Worm (Caenorhabditis elegans) whole organism, midembryonic: Measurements from ENCODE around the gene K08H2.10.

ENCODE experiments used
- T22C8.4 ChIP-seq: fragments of 200-800 bp; sonication (Bioruptor generic); IDR thresholded peaks from 2 replicates; pipeline ENCODE4 v1.3.6; 2022; ENCODE audit warnings: missing genetic modification characterization, missing compliant biosample characterization
- klf-2 ChIP-seq: fragments of 200-800 bp; sonication (Bioruptor generic); conservative IDR thresholded peaks from 2 replicates; pipeline ENCODE4 v1.3.6; 2022; ENCODE audit warnings: missing genetic modification reagents, missing genetic modification characterization, missing compliant biosample characterization
- med-1 ChIP-seq: sonication (generic microtip); optimal IDR thresholded peaks from 2 replicates; lab custom pipeline; 2017; ENCODE audit warnings: missing genetic modification characterization, mild to moderate bottlenecking, missing compliant biosample characterization, antibody characterized with exemption, missing genetic modification reagents; ENCODE audit not compliant: insufficient read depth
- ztf-23 ChIP-seq: fragments of 200-800 bp; sonication (Bioruptor generic); IDR thresholded peaks from 2 replicates; pipeline ENCODE4 v1.3.6; 2022; ENCODE audit warnings: missing genetic modification reagents, missing genetic modification characterization, missing compliant biosample characterization

ce11 chrX:13248265-13248664 lies 9.3 kb upstream of the K08H2.10 start, which contains the start of gene K08H2.7:
- TF ChIP-seq T22C8.4 (GFP tag; lab: Robert Waterston, UW) = no peak
- TF ChIP-seq med-1 = no peak
- TF ChIP-seq klf-2 (GFP tag; lab: Robert Waterston, UW) = no peak
- TF ChIP-seq ztf-23 (GFP tag; lab: Robert Waterston, UW) = no peak
